In the genomic region with DNA sequence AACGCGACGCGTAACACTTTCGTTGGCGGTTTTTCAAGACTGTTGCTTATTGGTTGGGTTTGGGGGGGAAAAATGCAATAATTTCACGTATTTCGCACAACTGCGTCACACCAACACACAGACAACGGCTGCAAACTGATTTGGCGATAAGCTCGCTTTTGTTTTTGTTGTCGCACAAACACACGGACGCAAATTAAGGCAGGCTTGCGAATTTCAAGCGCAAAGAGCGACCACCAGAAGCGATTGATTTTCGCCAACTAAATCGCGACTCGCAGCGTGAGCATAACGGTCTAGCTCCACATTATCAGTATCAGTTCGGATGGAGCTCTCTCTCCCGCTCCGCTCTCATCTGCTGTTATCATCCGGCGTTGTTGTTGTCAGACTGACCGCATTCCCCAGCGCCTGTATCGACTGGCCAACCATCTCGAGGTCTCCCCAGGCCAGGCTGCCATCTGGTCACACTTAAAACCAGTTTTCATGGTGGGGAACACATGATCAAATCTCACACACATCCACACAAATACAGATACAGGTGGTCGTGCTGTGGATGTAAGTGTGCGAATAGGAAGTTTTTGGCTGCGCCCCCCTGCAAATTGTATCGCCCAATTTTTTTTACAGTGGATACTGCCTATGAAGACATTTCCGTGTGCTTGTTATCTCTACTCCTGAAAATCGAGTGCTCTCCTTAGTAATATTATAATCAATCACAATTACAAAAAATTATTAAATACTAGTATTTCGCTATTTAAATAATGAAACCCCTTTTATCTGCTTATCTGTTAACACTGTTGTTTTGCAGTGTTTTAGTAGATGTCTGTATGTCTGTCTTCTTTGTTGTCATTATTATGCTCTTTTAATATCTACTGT, we compare ENCODE assay signal across 1 fruit fly cellular context.
TF ChIP-seq lines count a peak whose summit lies in the region.

No protein-coding gene starts in this region.

TF ChIP-seq in whole organism, embryonic, 481 proteins besides CTCF, POLR2A, EP300 and RAD21 (continued from another document and continues in another):
- 0 out of 3 replicates have a peak, but pooled peaks have one; percentile 11 for TF ChIP-seq CG7963 (GFP tag; IDR thresholded peaks at IDR 0.05; lab: Robert Waterston, UW; ENCODE audit: partially characterized antibody)
- no peak for TF ChIP-seq CG6683 (GFP tag; optimal IDR thresholded peaks at IDR 0.05; lab: Kevin White, UChicago)
- TF ChIP-seq Taf1 (GFP tag; IDR thresholded peaks at IDR 0.05; lab: Robert Waterston, UW): peak; percentile 74; the same call in 1 of the 2 replicates
- TF ChIP-seq CG13894 (tag; optimal IDR thresholded peaks at IDR 0.05; lab: Kevin White, UChicago): peak; percentile 55
- TF ChIP-seq gfzf (GFP tag; optimal IDR thresholded peaks at IDR 0.05; lab: Kevin White, UChicago): peak; percentile 55
- peak; percentile 26 for TF ChIP-seq CG12299 (tag; optimal IDR thresholded peaks at IDR 0.05; lab: Kevin White, UChicago)
- TF ChIP-seq gem (tag; optimal IDR thresholded peaks at IDR 0.05; lab: Kevin White, UChicago): peak; percentile 70
- no peak for TF ChIP-seq run (tag; optimal IDR thresholded peaks at IDR 0.05; lab: Kevin White, UChicago)
- TF ChIP-seq sd (tag; optimal IDR thresholded peaks at IDR 0.05; lab: Kevin White, UChicago): peak; percentile 74
- no peak for TF ChIP-seq sqz (GFP tag; optimal IDR thresholded peaks at IDR 0.05; lab: Kevin White, UChicago)
- 0 out of 2 replicates have a peak, but pooled peaks have one; percentile 19 for TF ChIP-seq Awh (GFP tag; IDR thresholded peaks at IDR 0.05; lab: Robert Waterston, UW)
- peak; percentile 4 for TF ChIP-seq repo (GFP tag; optimal IDR thresholded peaks at IDR 0.05; lab: Kevin White, UChicago)
- no peak; the same call in 1 of the 2 replicates for TF ChIP-seq onecut (GFP tag; IDR thresholded peaks at IDR 0.05; lab: Robert Waterston, UW)
- TF ChIP-seq maf-S (GFP tag; optimal IDR thresholded peaks at IDR 0.05; lab: Kevin White, UChicago): no peak
- peak; percentile 74; the same call in 2 of the 3 replicates for TF ChIP-seq Dbx (GFP tag; IDR thresholded peaks at IDR 0.05; lab: Robert Waterston, UW)
- peak; percentile 35 for TF ChIP-seq CG7928 (GFP tag; optimal IDR thresholded peaks at IDR 0.05; lab: Kevin White, UChicago)
- peak; percentile 14 for TF ChIP-seq CG6765 (GFP tag; optimal IDR thresholded peaks at IDR 0.05; lab: Kevin White, UChicago)
- TF ChIP-seq grn (GFP tag; optimal IDR thresholded peaks at IDR 0.05; lab: Kevin White, UChicago): no peak
- peak; percentile 39; the same call in 1 of the 2 replicates for TF ChIP-seq wdn (GFP tag; IDR thresholded peaks at IDR 0.05; lab: Robert Waterston, UW)
- TF ChIP-seq jumu (GFP tag; optimal IDR thresholded peaks at IDR 0.05; lab: Kevin White, UChicago): no peak
- TF ChIP-seq CG34224 (GFP tag; IDR thresholded peaks at IDR 0.05; lab: Robert Waterston, UW; ENCODE audit: partially characterized antibody): peak; percentile 59; the same call in 1 of the 3 replicates
- TF ChIP-seq CG30431 (GFP tag; optimal IDR thresholded peaks at IDR 0.05; lab: Kevin White, UChicago): peak; percentile 26
- TF ChIP-seq esg (GFP tag; conservative IDR thresholded peaks at IDR 0.05; lab: Robert Waterston, UW): peak; percentile 52
- TF ChIP-seq pfk (GFP tag; optimal IDR thresholded peaks at IDR 0.05; lab: Kevin White, UChicago): no peak
- TF ChIP-seq Stat92E (GFP tag; optimal IDR thresholded peaks at IDR 0.05; lab: Kevin White, UChicago): no peak
- no peak for TF ChIP-seq ab (GFP tag; optimal IDR thresholded peaks at IDR 0.05; lab: Kevin White, UChicago)
- peak; percentile 47 for TF ChIP-seq CG1233 (GFP tag; optimal IDR thresholded peaks at IDR 0.05; lab: Kevin White, UChicago)
- TF ChIP-seq Xbp1 (GFP tag; optimal IDR thresholded peaks at IDR 0.05; lab: Kevin White, UChicago): peak; percentile 60
- peak; percentile 67 for TF ChIP-seq CG9215 (GFP tag; IDR thresholded peaks at IDR 0.05; lab: Robert Waterston, UW)
- TF ChIP-seq CG2712 (tag; optimal IDR thresholded peaks at IDR 0.05; lab: Kevin White, UChicago): peak; percentile 51
- peak; percentile 4 for TF ChIP-seq Sry-δ (GFP tag; optimal IDR thresholded peaks at IDR 0.05; lab: Kevin White, UChicago)
- TF ChIP-seq CG8359 (GFP tag; optimal IDR thresholded peaks at IDR 0.05; lab: Kevin White, UChicago; ENCODE audit: borderline replicate concordance): no peak
- peak; percentile 95 for TF ChIP-seq grau (tag; optimal IDR thresholded peaks at IDR 0.05; lab: Kevin White, UChicago)
- TF ChIP-seq CG12744 (GFP tag; optimal IDR thresholded peaks at IDR 0.05; lab: Kevin White, UChicago): peak; percentile 25
- peak; percentile 74; the same call in 3 of the 4 replicates for TF ChIP-seq Gug (GFP tag; IDR thresholded peaks at IDR 0.05; lab: Robert Waterston, UW)
- TF ChIP-seq hkb (optimal IDR thresholded peaks at IDR 0.05; lab: Kevin White, UChicago): no peak
- peak; percentile 71 for TF ChIP-seq hkb (GFP tag; IDR thresholded peaks at IDR 0.05; lab: Robert Waterston, UW)
- no peak for TF ChIP-seq CG2202 (tag; optimal IDR thresholded peaks at IDR 0.05; lab: Kevin White, UChicago)
- peak; percentile 23 for TF ChIP-seq lbe (GFP tag; optimal IDR thresholded peaks at IDR 0.05; lab: Kevin White, UChicago)
- peak; percentile 34 for TF ChIP-seq CG15696 (tag; optimal IDR thresholded peaks at IDR 0.05; lab: Kevin White, UChicago)
- TF ChIP-seq p53 (GFP tag; optimal IDR thresholded peaks at IDR 0.05; lab: Kevin White, UChicago): no peak
- peak; percentile 66 for TF ChIP-seq Ptx1 (GFP tag; IDR thresholded peaks at IDR 0.05; lab: Robert Waterston, UW)
- TF ChIP-seq CG14441 (GFP tag; IDR thresholded peaks at IDR 0.05; lab: Robert Waterston, UW): peak; percentile 66
- peak; percentile 61; the same call in 2 of the 3 replicates for TF ChIP-seq Aef1 (GFP tag; IDR thresholded peaks at IDR 0.05; lab: Robert Waterston, UW)
- TF ChIP-seq CG17359 (tag; optimal IDR thresholded peaks at IDR 0.05; lab: Kevin White, UChicago): peak; percentile 42
- no peak for TF ChIP-seq bowl (GFP tag; IDR thresholded peaks at IDR 0.05; lab: Robert Waterston, UW)
- peak; percentile 56; the same call in 1 of the 2 replicates for TF ChIP-seq CG7372 (GFP tag; IDR thresholded peaks at IDR 0.05; lab: Robert Waterston, UW)
- TF ChIP-seq CG3726 (GFP tag; IDR thresholded peaks at IDR 0.05; lab: Robert Waterston, UW): no peak
- no peak for TF ChIP-seq Elba2 (GFP tag; optimal IDR thresholded peaks at IDR 0.05; lab: Kevin White, UChicago)
- TF ChIP-seq kah (GFP tag; optimal IDR thresholded peaks at IDR 0.05; lab: Kevin White, UChicago): peak; percentile 83
- no peak for TF ChIP-seq CG15601 (tag; optimal IDR thresholded peaks at IDR 0.05; lab: Kevin White, UChicago)
- peak; percentile 75 for TF ChIP-seq CG7839 (tag; optimal IDR thresholded peaks at IDR 0.05; lab: Kevin White, UChicago)
- peak; percentile 59 for TF ChIP-seq CG17361 (GFP tag; IDR thresholded peaks at IDR 0.05; lab: Robert Waterston, UW)
- peak; percentile 44 for TF ChIP-seq exex (tag; optimal IDR thresholded peaks at IDR 0.05; lab: Kevin White, UChicago)
- peak; percentile 72; the same call in 1 of the 3 replicates for TF ChIP-seq CG2199 (GFP tag; IDR thresholded peaks at IDR 0.05; lab: Robert Waterston, UW)
- no peak for TF ChIP-seq nerfin-1 (tag; optimal IDR thresholded peaks at IDR 0.05; lab: Kevin White, UChicago)
- peak; percentile 45 for TF ChIP-seq ftz-f1 (GFP tag; optimal IDR thresholded peaks at IDR 0.05; lab: Kevin White, UChicago)
- TF ChIP-seq CG11247 (GFP tag; IDR thresholded peaks at IDR 0.05; lab: Robert Waterston, UW): peak; percentile 41; the same call in 1 of the 2 replicates
- peak; percentile 32 for TF ChIP-seq CG18011 (GFP tag; optimal IDR thresholded peaks at IDR 0.05; lab: Kevin White, UChicago)
- peak; percentile 57 for TF ChIP-seq CG14667 (GFP tag; IDR thresholded peaks at IDR 0.05; lab: Robert Waterston, UW)
- no peak for TF ChIP-seq CG15073 (GFP tag; optimal IDR thresholded peaks at IDR 0.05; lab: Kevin White, UChicago)
- peak; percentile 78 for TF ChIP-seq al (GFP tag; IDR thresholded peaks at IDR 0.05; lab: Robert Waterston, UW)
- TF ChIP-seq H15 (GFP tag; IDR thresholded peaks at IDR 0.05; lab: Robert Waterston, UW): no peak
- peak; percentile 49; the same call in 1 of the 2 replicates for TF ChIP-seq Xrp1 (GFP tag; IDR thresholded peaks at IDR 0.05; lab: Robert Waterston, UW)
- TF ChIP-seq crol (GFP tag; IDR thresholded peaks at IDR 0.05; lab: Robert Waterston, UW): 0 out of 2 replicates have a peak, but pooled peaks have one; percentile 37
- TF ChIP-seq CG11695 (GFP tag; IDR thresholded peaks at IDR 0.05; lab: Robert Waterston, UW): peak; percentile 54; the same call in 2 of the 3 replicates
- peak; percentile 60 for TF ChIP-seq HLH54F (GFP tag; optimal IDR thresholded peaks at IDR 0.05; lab: Kevin White, UChicago)
- no peak for TF ChIP-seq CG14965 (GFP tag; optimal IDR thresholded peaks at IDR 0.05; lab: Kevin White, UChicago; ENCODE audit: borderline replicate concordance)
- TF ChIP-seq dmrt11E (tag; optimal IDR thresholded peaks at IDR 0.05; lab: Kevin White, UChicago): no peak
- no peak for TF ChIP-seq kni (GFP tag; optimal IDR thresholded peaks at IDR 0.05; lab: Kevin White, UChicago)
- TF ChIP-seq Dek (tag; optimal IDR thresholded peaks at IDR 0.05; lab: Kevin White, UChicago): peak; percentile 41
- no peak for TF ChIP-seq CG12071 (GFP tag; optimal IDR thresholded peaks at IDR 0.05; lab: Kevin White, UChicago)
- peak in 1 of 2 experiments; percentile 33 for TF ChIP-seq crp (GFP tag; optimal IDR thresholded peaks at IDR 0.05; lab: Kevin White, UChicago)
- TF ChIP-seq GATAe (GFP tag; conservative IDR thresholded peaks at IDR 0.05; lab: Robert Waterston, UW): peak; percentile 41
- TF ChIP-seq HmgZ (tag; optimal IDR thresholded peaks at IDR 0.05; lab: Kevin White, UChicago): peak; percentile 78
- TF ChIP-seq Oli (tag; optimal IDR thresholded peaks at IDR 0.05; lab: Kevin White, UChicago): no peak
- peak; percentile 63 for TF ChIP-seq ttk (GFP tag; IDR thresholded peaks at IDR 0.05; lab: Robert Waterston, UW)
- TF ChIP-seq Dip3 (GFP tag; optimal IDR thresholded peaks at IDR 0.05; lab: Kevin White, UChicago): peak; percentile 57
- TF ChIP-seq Mrtf (GFP tag; IDR thresholded peaks at IDR 0.05; lab: Robert Waterston, UW): peak; percentile 56; the same call in 1 of the 3 replicates
- TF ChIP-seq emc (GFP tag; optimal IDR thresholded peaks at IDR 0.05; lab: Kevin White, UChicago): no peak
- TF ChIP-seq sr (GFP tag; IDR thresholded peaks at IDR 0.05; lab: Robert Waterston, UW): no peak
- peak; percentile 83 for TF ChIP-seq CG10543 (GFP tag; optimal IDR thresholded peaks at IDR 0.05; lab: Kevin White, UChicago)
- TF ChIP-seq CG11696 (GFP tag; IDR thresholded peaks at IDR 0.05; lab: Robert Waterston, UW): peak; percentile 36; the same call in 1 of the 2 replicates
- TF ChIP-seq ranshi (GFP tag; IDR thresholded peaks at IDR 0.05; lab: Robert Waterston, UW): no peak; the same call in 1 of the 2 replicates
- TF ChIP-seq row (GFP tag; IDR thresholded peaks at IDR 0.05; lab: Robert Waterston, UW): peak; percentile 86
- TF ChIP-seq CG9876 (GFP tag; optimal IDR thresholded peaks at IDR 0.05; lab: Kevin White, UChicago): no peak
- TF ChIP-seq hth (optimal IDR thresholded peaks at IDR 0.05; lab: Kevin White, UChicago): no peak
- TF ChIP-seq sens-2 (GFP tag; IDR thresholded peaks at IDR 0.05; lab: Robert Waterston, UW): no peak
- no peak for TF ChIP-seq CG17802 (tag; optimal IDR thresholded peaks at IDR 0.05; lab: Kevin White, UChicago)
- peak; percentile 65 for TF ChIP-seq PHDP (tag; optimal IDR thresholded peaks at IDR 0.05; lab: Kevin White, UChicago)
- no peak for TF ChIP-seq ewg (GFP tag; optimal IDR thresholded peaks at IDR 0.05; lab: Kevin White, UChicago)
- peak; percentile 73 for TF ChIP-seq CG3847 (GFP tag; IDR thresholded peaks at IDR 0.05; lab: Robert Waterston, UW)
- TF ChIP-seq bbx (GFP tag; IDR thresholded peaks at IDR 0.05; lab: Robert Waterston, UW; ENCODE audit: partially characterized antibody): peak; percentile 52; the same call in 1 of the 2 replicates
- peak; percentile 33 for TF ChIP-seq HHEX (GFP tag; optimal IDR thresholded peaks at IDR 0.05; lab: Kevin White, UChicago)
- TF ChIP-seq sim (GFP tag; IDR thresholded peaks at IDR 0.05; lab: Robert Waterston, UW): no peak
- peak; percentile 40 for TF ChIP-seq B-H2 (GFP tag; optimal IDR thresholded peaks at IDR 0.05; lab: Kevin White, UChicago)
- TF ChIP-seq CG11723 (GFP tag; optimal IDR thresholded peaks at IDR 0.05; lab: Kevin White, UChicago): no peak
- peak; percentile 21 for TF ChIP-seq Six4 (GFP tag; optimal IDR thresholded peaks at IDR 0.05; lab: Kevin White, UChicago)
- no peak for TF ChIP-seq zen2 (GFP tag; IDR thresholded peaks at IDR 0.05; lab: Robert Waterston, UW; ENCODE audit: partially characterized antibody)
- TF ChIP-seq Optix (GFP tag; IDR thresholded peaks at IDR 0.05; lab: Robert Waterston, UW): no peak
- no peak for TF ChIP-seq CG1024 (GFP tag; IDR thresholded peaks at IDR 0.05; lab: Robert Waterston, UW)
- TF ChIP-seq TFAM (GFP tag; optimal IDR thresholded peaks at IDR 0.05; lab: Kevin White, UChicago): no peak
- TF ChIP-seq bcd (GFP tag; optimal IDR thresholded peaks at IDR 0.05; lab: Kevin White, UChicago): peak; percentile 47
- no peak for TF ChIP-seq Doc3 (GFP tag; IDR thresholded peaks at IDR 0.05; lab: Robert Waterston, UW; ENCODE audit: partially characterized antibody)
- TF ChIP-seq CG17829 (tag; optimal IDR thresholded peaks at IDR 0.05; lab: Kevin White, UChicago): peak; percentile 53
- TF ChIP-seq CG10462 (GFP tag; optimal IDR thresholded peaks at IDR 0.05; lab: Kevin White, UChicago): no peak
- peak; percentile 40 for TF ChIP-seq zf30C (GFP tag; optimal IDR thresholded peaks at IDR 0.05; lab: Kevin White, UChicago)
- peak; percentile 14 for TF ChIP-seq gcm2 (GFP tag; optimal IDR thresholded peaks at IDR 0.05; lab: Kevin White, UChicago)
- TF ChIP-seq Hr78 (GFP tag; optimal IDR thresholded peaks at IDR 0.05; lab: Kevin White, UChicago): no peak
- peak; percentile 49 for TF ChIP-seq tio (GFP tag; optimal IDR thresholded peaks at IDR 0.05; lab: Kevin White, UChicago)
- peak; percentile 71 for TF ChIP-seq Fer1 (GFP tag; optimal IDR thresholded peaks at IDR 0.05; lab: Kevin White, UChicago)
- no peak for TF ChIP-seq peb (GFP tag; IDR thresholded peaks at IDR 0.05; lab: Robert Waterston, UW)
- TF ChIP-seq HLH3B (GFP tag; IDR thresholded peaks at IDR 0.05; lab: Robert Waterston, UW): peak; percentile 69
- peak; percentile 24; the same call in 1 of the 3 replicates for TF ChIP-seq otp (GFP tag; IDR thresholded peaks at IDR 0.05; lab: Robert Waterston, UW)
- peak; percentile 73 for TF ChIP-seq vvl (GFP tag; IDR thresholded peaks at IDR 0.05; lab: Robert Waterston, UW)
- TF ChIP-seq BtbVII (GFP tag; optimal IDR thresholded peaks at IDR 0.05; lab: Kevin White, UChicago): peak; percentile 55
- 0 out of 2 replicates have a peak, but pooled peaks have one; percentile 20 for TF ChIP-seq CG4730 (GFP tag; IDR thresholded peaks at IDR 0.05; lab: Robert Waterston, UW)
